Fruit fly (Drosophila melanogaster) whole organism, prepupa: ENCODE results near the gene Prosalpha6.

Experiments
- CG10631 ChIP-seq: fragments of 200-800 bp; sonication (Bioruptor generic); optimal IDR thresholded peaks from 2 replicates; lab custom pipeline; 2016; ENCODE audit warnings: missing biosample characterization, missing genetic modification characterization
- CG10669 ChIP-seq: fragments of 200-800 bp; sonication (Bioruptor generic); optimal IDR thresholded peaks from 3 replicates; lab custom pipeline; 2018; ENCODE audit warnings: missing biosample characterization, mild to moderate bottlenecking, missing genetic modification characterization, moderate library complexity
- CG11762 ChIP-seq: fragments of 200-800 bp; sonication (Bioruptor generic); optimal IDR thresholded peaks from 3 replicates; lab custom pipeline; 2016; ENCODE audit warnings: missing biosample characterization, missing genetic modification characterization; ENCODE audit not compliant: insufficient read depth
- CG11902 ChIP-seq: fragments of 200-800 bp; sonication (Bioruptor generic); optimal IDR thresholded peaks from 3 replicates; lab custom pipeline; 2016; ENCODE audit warnings: missing biosample characterization, missing genetic modification characterization
- CG16779 ChIP-seq: fragments of 200-800 bp; sonication (Bioruptor generic); optimal IDR thresholded peaks from 3 replicates; lab custom pipeline; 2017; ENCODE audit warnings: missing biosample characterization, mild to moderate bottlenecking, missing genetic modification characterization
- CG3032 ChIP-seq: fragments of 200-800 bp; optimal IDR thresholded peaks from 2 replicates; lab custom pipeline; 2019; ENCODE audit warnings: missing biosample characterization, mild to moderate bottlenecking, missing genetic modification characterization, moderate library complexity
- CG31627 ChIP-seq: fragments of 200-800 bp; sonication (Bioruptor generic); optimal IDR thresholded peaks from 3 replicates; lab custom pipeline; 2016; ENCODE audit warnings: missing biosample characterization, missing genetic modification characterization
- CG34406 ChIP-seq: fragments of 200-800 bp; sonication (Bioruptor generic); optimal IDR thresholded peaks from 3 replicates; lab custom pipeline; 2016; ENCODE audit warnings: missing biosample characterization, missing genetic modification characterization
- CG3919 ChIP-seq: fragments of 200-800 bp; sonication (Bioruptor generic); optimal IDR thresholded peaks from 3 replicates; lab custom pipeline; 2016; ENCODE audit warnings: missing biosample characterization, missing genetic modification characterization
- CG4318 ChIP-seq: fragments of 200-800 bp; sonication (Bioruptor generic); optimal IDR thresholded peaks from 3 replicates; lab custom pipeline; 2017; ENCODE audit warnings: missing biosample characterization, mild to moderate bottlenecking, missing genetic modification characterization
- CG6163 ChIP-seq: fragments of 200-800 bp; sonication (Bioruptor generic); IDR thresholded peaks from 3 replicates; pipeline ENCODE4 v1.3.6; 2022; ENCODE audit warnings: missing biosample characterization, missing genetic modification characterization
- CG6792 ChIP-seq: fragments of 200-800 bp; sonication (Bioruptor generic); optimal IDR thresholded peaks from 3 replicates; lab custom pipeline; 2016; ENCODE audit warnings: missing biosample characterization, missing genetic modification characterization
- CG6808 ChIP-seq: fragments of 200-800 bp; sonication (Bioruptor generic); optimal IDR thresholded peaks from 3 replicates; lab custom pipeline; 2017; ENCODE audit warnings: missing biosample characterization, missing genetic modification characterization, mild to moderate bottlenecking, moderate library complexity, missing genetic modification reagents
- CG7368 ChIP-seq: fragments of 200-800 bp; sonication (Bioruptor generic); optimal IDR thresholded peaks from 3 replicates; lab custom pipeline; 2016; ENCODE audit warnings: missing biosample characterization, missing genetic modification characterization
- CG8119 ChIP-seq: fragments of 200-800 bp; sonication (Bioruptor generic); IDR thresholded peaks from 3 replicates; pipeline ENCODE4 v1.3.6; 2022; ENCODE audit warnings: missing biosample characterization, missing genetic modification characterization
- CG8319 ChIP-seq: fragments of 200-800 bp; sonication (Bioruptor generic); optimal IDR thresholded peaks from 3 replicates; lab custom pipeline; 2016; ENCODE audit warnings: missing biosample characterization, missing genetic modification characterization
- CG8632 ChIP-seq: fragments of 200-800 bp; sonication (Bioruptor generic); optimal IDR thresholded peaks from 3 replicates; lab custom pipeline; 2016; ENCODE audit warnings: missing biosample characterization, missing genetic modification characterization
- Eip78C ChIP-seq: fragments of 200-800 bp; sonication (Bioruptor generic); peaks from one replicate; lab custom pipeline; 2016; ENCODE audit warnings: missing biosample characterization, missing genetic modification characterization
- Eip93F ChIP-seq: fragments of 200-800 bp; sonication (Bioruptor generic); optimal IDR thresholded peaks from 2 replicates; lab custom pipeline; 2016; ENCODE audit warnings: missing biosample characterization, mild to moderate bottlenecking, missing genetic modification characterization
- Ets21C ChIP-seq: fragments of 200-800 bp; sonication (Bioruptor generic); optimal IDR thresholded peaks from 3 replicates; lab custom pipeline; 2016; ENCODE audit warnings: missing biosample characterization, missing genetic modification characterization
- Gug ChIP-seq: fragments of 200-800 bp; sonication (Bioruptor generic); IDR thresholded peaks from 2 replicates; pipeline ENCODE4 v1.3.6; 2022; ENCODE audit warnings: missing biosample characterization, missing genetic modification characterization
- Hr38 ChIP-seq: sonication (Bioruptor generic); optimal IDR thresholded peaks from 2 replicates; lab custom pipeline; 2016; ENCODE audit warnings: missing biosample characterization, missing genetic modification characterization
- Lpt ChIP-seq: fragments of 200-800 bp; sonication (Bioruptor generic); optimal IDR thresholded peaks from 3 replicates; lab custom pipeline; 2016; ENCODE audit warnings: missing biosample characterization, missing genetic modification characterization
- Met ChIP-seq: fragments of 200-800 bp; sonication (Bioruptor generic); optimal IDR thresholded peaks from 3 replicates; lab custom pipeline; 2016; ENCODE audit warnings: missing biosample characterization, missing genetic modification characterization
- Smox ChIP-seq: fragments of 200-800 bp; sonication (Bioruptor generic); optimal IDR thresholded peaks from 3 replicates; lab custom pipeline; 2016; ENCODE audit warnings: missing biosample characterization, missing genetic modification characterization
- Sox14 ChIP-seq: fragments of 200-800 bp; sonication (Bioruptor generic); optimal IDR thresholded peaks from 3 replicates; lab custom pipeline; 2016; ENCODE audit warnings: missing biosample characterization, missing genetic modification characterization
- Sox15 ChIP-seq: fragments of 200-800 bp; sonication (Bioruptor generic); optimal IDR thresholded peaks from 3 replicates; lab custom pipeline; 2016; ENCODE audit warnings: missing biosample characterization, missing genetic modification characterization
- acj6 ChIP-seq: fragments of 200-800 bp; sonication (Bioruptor generic); optimal IDR thresholded peaks from 3 replicates; lab custom pipeline; 2016; ENCODE audit warnings: missing biosample characterization, missing genetic modification characterization
- cyc ChIP-seq: fragments of 200-800 bp; sonication (Bioruptor generic); optimal IDR thresholded peaks from 3 replicates; lab custom pipeline; 2016; ENCODE audit warnings: missing biosample characterization, missing genetic modification characterization
- dsx ChIP-seq: fragments of 200-800 bp; optimal IDR thresholded peaks from 3 replicates; lab custom pipeline; 2019; ENCODE audit warnings: missing biosample characterization, mild to moderate bottlenecking, missing genetic modification characterization, moderate library complexity; ENCODE audit not compliant: poor library complexity, severe bottlenecking
- esn ChIP-seq: fragments of 200-800 bp; sonication (Bioruptor generic); optimal IDR thresholded peaks from 2 replicates; lab custom pipeline; 2016; ENCODE audit warnings: missing biosample characterization, mild to moderate bottlenecking, missing genetic modification characterization, moderate library complexity
- fd59A ChIP-seq: fragments of 200-800 bp; sonication (Bioruptor generic); optimal IDR thresholded peaks from 2 replicates; lab custom pipeline; 2017; ENCODE audit warnings: missing biosample characterization, mild to moderate bottlenecking, missing genetic modification characterization, missing genetic modification reagents
- fkh ChIP-seq: fragments of 200-800 bp; sonication (Bioruptor generic); optimal IDR thresholded peaks from 3 replicates; lab custom pipeline; 2017; ENCODE audit warnings: missing biosample characterization, mild to moderate bottlenecking, missing genetic modification characterization, moderate library complexity
- salr ChIP-seq, 2 experiments: fragments of 200-800 bp; sonication (Bioruptor generic); optimal IDR thresholded peaks; 3 replicates each; lab custom pipeline; 2016 to 2018; ENCODE audit warnings: missing biosample characterization in 2 of 2, missing genetic modification characterization in 2 of 2, mild to moderate bottlenecking in 1 of 2
- spab ChIP-seq: fragments of 200-800 bp; sonication (Bioruptor generic); optimal IDR thresholded peaks from 2 replicates; lab custom pipeline; 2017; ENCODE audit warnings: missing biosample characterization, mild to moderate bottlenecking, missing genetic modification characterization, missing genetic modification reagents
- vri ChIP-seq: fragments of 200-800 bp; sonication (Bioruptor generic); optimal IDR thresholded peaks from 3 replicates; lab custom pipeline; 2016; ENCODE audit warnings: missing biosample characterization, mild to moderate bottlenecking, missing genetic modification characterization

Prosalpha6 gene

DNA sequence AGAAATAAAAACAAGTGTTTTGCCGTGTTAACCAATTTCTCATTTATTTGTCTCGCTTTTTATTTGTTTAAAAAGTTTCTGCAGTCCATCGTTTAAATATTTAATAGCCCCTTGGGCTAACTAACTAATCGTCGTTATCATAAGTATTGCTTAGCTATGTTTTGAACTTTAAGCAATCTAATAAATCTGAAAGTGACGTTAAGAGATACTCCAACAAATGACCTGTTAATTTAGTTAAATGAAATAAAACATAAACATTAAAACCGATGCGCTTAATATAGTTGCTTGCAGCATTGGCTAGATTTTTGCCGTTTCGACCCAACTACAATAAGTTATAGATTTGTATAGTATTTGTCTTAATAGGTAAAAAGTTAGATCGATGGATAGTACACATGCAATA, 40.6 kb downstream of the Prosalpha6 start:
- TF ChIP-seq vri (no peak), CG7368 (GFP tag; lab: Kevin White, UChicago) (no peak), CG6792 (GFP tag; lab: Kevin White, UChicago) (no peak), CG31627 (GFP tag; lab: Kevin White, UChicago) (no peak), Ets21C (GFP tag; lab: Kevin White, UChicago) (no peak), CG34406 (GFP tag; lab: Kevin White, UChicago) (no peak), cyc (GFP tag; lab: Kevin White, UChicago) (no peak), Eip78C (GFP tag; lab: Kevin White, UChicago) (no peak), acj6 (GFP tag; lab: Kevin White, UChicago) (no peak), CG8319 (GFP tag; lab: Kevin White, UChicago) (no peak), CG3919 (GFP tag; lab: Kevin White, UChicago) (no peak), dsx (GFP tag; lab: Kevin White, UChicago) (no peak), CG6808 (GFP tag; lab: Kevin White, UChicago) (no peak), fd59A (GFP tag; lab: Kevin White, UChicago) (no peak)

DNA sequence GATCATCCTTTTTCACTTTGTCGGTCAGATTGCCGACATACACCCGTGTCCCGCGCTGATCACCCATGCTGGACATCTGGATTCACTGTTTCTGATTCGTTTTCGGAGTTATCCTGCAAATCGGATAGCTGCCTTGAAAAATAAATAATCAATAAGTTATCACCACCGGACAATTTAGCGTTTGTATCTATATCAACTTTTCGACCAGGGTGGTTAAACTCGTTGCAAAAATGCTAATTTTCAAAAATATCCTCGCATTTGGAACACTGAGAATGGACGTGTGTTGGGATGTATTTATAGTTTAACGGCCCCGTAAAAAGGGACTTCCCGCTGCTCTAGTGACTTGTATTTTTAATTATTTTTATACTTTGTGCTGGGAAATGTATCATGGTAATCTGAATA, 42.2 kb downstream of the Prosalpha6 start, which contains the start of gene Rsf1:
Gene Rsf1 (minus strand): TSS at position 212 of the 402 bp plus-strand sequence.
- TF ChIP-seq CG3919 (GFP tag; lab: Kevin White, UChicago) (no peak), Eip78C (GFP tag; lab: Kevin White, UChicago) (peak; percentile 18), Smox (no peak)
- TF ChIP-seq, all 60 proteins: peak for 1

DNA sequence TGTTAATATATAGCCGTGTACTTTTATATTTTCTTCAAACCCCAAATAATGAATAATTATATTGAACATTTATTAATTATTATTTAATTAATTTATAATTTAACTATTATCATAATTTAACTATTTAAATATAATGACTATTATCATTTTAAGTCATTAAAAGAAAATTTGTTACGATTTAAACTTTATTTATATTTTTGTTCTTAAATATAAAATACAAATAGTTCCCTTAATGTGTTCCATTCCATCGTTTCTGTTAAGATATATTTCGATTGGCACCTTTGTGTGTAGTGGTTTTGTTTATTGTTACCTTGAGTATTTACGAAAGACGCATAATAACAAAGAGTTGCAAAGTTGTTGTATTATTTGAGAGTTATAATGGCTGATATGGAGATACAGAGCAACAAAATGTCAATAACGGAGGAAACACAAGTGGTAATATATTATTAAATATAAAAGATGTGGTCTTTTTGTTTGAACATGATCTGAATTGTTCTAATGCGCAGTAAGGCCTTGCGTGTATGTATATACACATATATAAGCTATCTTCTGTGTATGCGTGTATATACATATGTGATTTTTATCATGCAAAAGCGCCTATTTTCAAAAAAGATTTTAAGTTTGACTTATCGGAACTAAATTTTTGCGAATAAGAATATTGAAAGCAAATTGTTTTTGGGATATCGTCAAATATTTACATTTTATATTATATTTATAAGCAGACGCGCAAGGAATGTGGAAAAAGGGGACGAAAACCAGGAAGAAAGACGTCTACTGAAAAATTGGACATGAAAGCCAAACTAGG, 42.9 kb downstream of the Prosalpha6 start, which contains the start of gene REPTOR-BP:
Gene REPTOR-BP (plus strand): TSS at position 296 of the 805 bp plus-strand sequence.
- TF ChIP-seq CG8319 (GFP tag; lab: Kevin White, UChicago): no peak
- no peak for TF ChIP-seq Sox15 (GFP tag; lab: Kevin White, UChicago)
- peak; percentile 43 for TF ChIP-seq Eip78C (GFP tag; lab: Kevin White, UChicago)
- TF ChIP-seq Eip93F (GFP tag; lab: Kevin White, UChicago): peak; percentile 31
- TF ChIP-seq Hr38 (GFP tag; lab: Kevin White, UChicago): no peak
- TF ChIP-seq Smox: no peak
- TF ChIP-seq fkh (GFP tag; lab: Kevin White, UChicago): peak; percentile 64

DNA sequence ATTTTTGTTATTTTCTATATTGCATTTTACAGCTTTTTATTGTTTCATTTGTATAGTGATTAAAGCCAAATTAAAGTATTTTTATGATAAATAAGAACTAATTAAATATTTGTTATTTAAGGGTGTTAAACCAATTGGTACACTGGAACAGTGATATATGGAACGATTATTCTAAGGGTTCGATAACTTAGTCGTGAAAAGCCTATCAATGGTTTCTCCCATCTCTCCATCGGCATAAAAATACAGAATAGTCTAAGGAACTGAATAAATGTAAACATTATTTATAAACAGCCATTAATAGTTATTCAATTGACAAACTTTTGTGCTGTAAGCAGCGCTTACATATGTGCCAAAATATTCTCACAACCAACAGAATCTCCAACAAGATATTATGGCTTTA, 44.0 kb downstream of the Prosalpha6 start, which contains the start of gene Mob3:
Gene Mob3 (plus strand): TSS at position 208 of the 400 bp plus-strand sequence.
- TF ChIP-seq Smox (no peak), fkh (GFP tag; lab: Kevin White, UChicago) (peak; percentile 43), esn (GFP tag; lab: Kevin White, UChicago) (peak; percentile 30)

DNA sequence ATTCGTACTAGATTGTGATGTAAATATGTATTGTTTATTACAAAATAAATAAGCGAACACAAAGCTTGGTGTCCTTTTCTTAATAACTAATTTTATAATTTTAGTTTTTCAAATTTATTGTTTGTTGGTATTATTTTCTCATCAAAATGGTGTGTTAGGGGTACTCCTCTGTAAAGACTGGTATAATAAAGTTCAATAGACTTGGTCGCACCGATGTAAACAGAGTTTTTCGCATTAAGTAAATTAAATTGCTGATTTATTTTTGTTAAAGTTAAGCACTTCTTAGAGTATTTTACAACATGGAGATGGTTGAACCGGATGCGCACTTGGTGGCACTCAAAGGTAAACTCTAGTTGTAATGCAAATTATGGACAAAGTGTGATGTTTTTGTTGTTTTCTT, 45.4 kb downstream of the Prosalpha6 start, which contains the start of gene CG4953:
Gene CG4953 (plus strand): TSS at position 193 of the 400 bp plus-strand sequence.
- TF ChIP-seq CG8319 (GFP tag; lab: Kevin White, UChicago) (no peak), CG4318 (GFP tag; lab: Kevin White, UChicago) (no peak), Sox14 (GFP tag; lab: Kevin White, UChicago) (no peak), CG11762 (no peak), Lpt (GFP tag; lab: Kevin White, UChicago) (no peak), CG34406 (GFP tag; lab: Kevin White, UChicago) (no peak), salr (GFP tag; optimal IDR thresholded peaks at IDR 0.05; lab: Kevin White, UChicago) (no peak), esn (GFP tag; lab: Kevin White, UChicago) (no peak), fkh (GFP tag; lab: Kevin White, UChicago) (peak; percentile 78)

DNA sequence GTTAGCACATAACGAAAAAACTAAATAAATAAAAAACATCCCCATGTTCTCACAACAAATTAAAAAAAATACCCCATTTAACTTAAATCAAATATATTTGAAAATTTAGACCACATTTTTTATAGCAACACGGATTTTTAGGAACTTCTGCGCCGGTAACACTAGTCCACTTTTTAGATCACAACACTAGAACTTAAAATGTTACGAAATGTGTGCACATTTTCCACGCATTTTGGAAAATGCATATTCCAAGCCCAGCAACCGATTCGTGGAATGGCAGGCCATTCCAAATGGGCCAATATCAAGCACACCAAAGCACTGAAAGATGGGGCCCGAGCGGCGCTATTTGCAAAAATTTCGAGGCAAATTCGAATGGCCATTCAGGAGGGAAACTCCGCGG, 47.5 kb downstream of the Prosalpha6 start, which contains the start of gene CG4957:
Gene CG4957 (plus strand): TSS at position 185 of the 400 bp plus-strand sequence.
- no peak for TF ChIP-seq fd59A (GFP tag; lab: Kevin White, UChicago)
- no peak for TF ChIP-seq CG16779 (tag; lab: Kevin White, UChicago)
- TF ChIP-seq CG3032 (tag; lab: Kevin White, UChicago): no peak
- TF ChIP-seq CG10631: no peak
- TF ChIP-seq Gug: no peak
- TF ChIP-seq Eip93F (GFP tag; lab: Kevin White, UChicago): no peak
- TF ChIP-seq Met (GFP tag; lab: Kevin White, UChicago): no peak
- TF ChIP-seq spab (GFP tag; lab: Kevin White, UChicago): no peak
- no peak for TF ChIP-seq CG8319 (GFP tag; lab: Kevin White, UChicago)
- TF ChIP-seq CG8632: no peak
- TF ChIP-seq CG31627 (GFP tag; lab: Kevin White, UChicago): no peak
- no peak for TF ChIP-seq vri
- no peak for TF ChIP-seq CG6163
- TF ChIP-seq CG11902: no peak
- TF ChIP-seq CG4318 (GFP tag; lab: Kevin White, UChicago): no peak
- no peak for TF ChIP-seq CG8119 (GFP tag; lab: Robert Waterston, UW)
- TF ChIP-seq Hr38 (GFP tag; lab: Kevin White, UChicago): no peak
- no peak for TF ChIP-seq CG10669 (GFP tag; lab: Kevin White, UChicago)
